Fruit fly (Drosophila melanogaster): ENCODE data around the gene nej.

nej gene

dm6 chrX:9615471-9615870 is 71.4 kb downstream of the nej start (continued):
- TF ChIP-seq tx (GFP tag; optimal IDR thresholded peaks at IDR 0.05) (no peak), Lhr (GFP tag; optimal IDR thresholded peaks at IDR 0.05) (no peak), jumu (GFP tag; optimal IDR thresholded peaks at IDR 0.05) (no peak), CG10565 (GFP tag; optimal IDR thresholded peaks at IDR 0.05) (no peak), CG10209 (GFP tag; optimal IDR thresholded peaks at IDR 0.05) (no peak), CkIIα-i1 (GFP tag; IDR thresholded peaks at IDR 0.05) (no peak), CG13424 (tag; optimal IDR thresholded peaks at IDR 0.05) (peak; percentile 31), CG6683 (GFP tag; optimal IDR thresholded peaks at IDR 0.05) (no peak), slp2 (GFP tag; optimal IDR thresholded peaks at IDR 0.05) (no peak), emc (GFP tag; optimal IDR thresholded peaks at IDR 0.05) (no peak), Ssrp (tag; optimal IDR thresholded peaks at IDR 0.05) (peak; percentile 35), CG7928 (GFP tag; optimal IDR thresholded peaks at IDR 0.05) (no peak), CG4282 (GFP tag; optimal IDR thresholded peaks at IDR 0.05) (no peak), lbe (GFP tag; optimal IDR thresholded peaks at IDR 0.05) (no peak), H15 (GFP tag; IDR thresholded peaks at IDR 0.05) (no peak), BtbVII (GFP tag; optimal IDR thresholded peaks at IDR 0.05) (no peak), sim (GFP tag; IDR thresholded peaks at IDR 0.05) (no peak), bowl (GFP tag; IDR thresholded peaks at IDR 0.05) (no peak), CG1529 (GFP tag; optimal IDR thresholded peaks at IDR 0.05) (peak; percentile 22), Sox100B (GFP tag; optimal IDR thresholded peaks at IDR 0.05) (no peak), CG31224 (GFP tag; IDR thresholded peaks at IDR 0.05) (no peak), odd (GFP tag; optimal IDR thresholded peaks at IDR 0.05) (no peak), NFAT (GFP tag; IDR thresholded peaks at IDR 0.05) (no peak), stwl (tag; optimal IDR thresholded peaks at IDR 0.05) (no peak), CG3407 (GFP tag; optimal IDR thresholded peaks at IDR 0.05) (peak; percentile 11), Stat92E (GFP tag; optimal IDR thresholded peaks at IDR 0.05) (no peak), ewg (GFP tag; optimal IDR thresholded peaks at IDR 0.05) (peak; percentile 6), E2f1 (GFP tag; IDR thresholded peaks at IDR 0.05) (no peak), CHES-1-like (GFP tag; optimal IDR thresholded peaks at IDR 0.05) (no peak), CG7839 (tag; optimal IDR thresholded peaks at IDR 0.05) (peak; percentile 38), CG30020 (tag; optimal IDR thresholded peaks at IDR 0.05) (no peak), C15 (GFP tag; IDR thresholded peaks at IDR 0.05) (no peak), zen (tag; optimal IDR thresholded peaks at IDR 0.05) (no peak), nerfin-1 (tag; optimal IDR thresholded peaks at IDR 0.05) (peak; percentile 4), repo (GFP tag; optimal IDR thresholded peaks at IDR 0.05) (no peak), NK7.1 (GFP tag; optimal IDR thresholded peaks at IDR 0.05) (no peak), NfI (GFP tag; optimal IDR thresholded peaks at IDR 0.05) (no peak), CG10274 (GFP tag; optimal IDR thresholded peaks at IDR 0.05) (no peak), jing (GFP tag; optimal IDR thresholded peaks at IDR 0.05) (no peak), Fer1 (GFP tag; optimal IDR thresholded peaks at IDR 0.05) (no peak), sna (GFP tag; IDR thresholded peaks at IDR 0.05; ENCODE audit: partially characterized antibody) (no peak), Dll (GFP tag; IDR thresholded peaks at IDR 0.05; ENCODE audit: partially characterized antibody) (no peak), Hr78 (GFP tag; optimal IDR thresholded peaks at IDR 0.05) (no peak), HLH54F (GFP tag; optimal IDR thresholded peaks at IDR 0.05) (no peak), CG18599 (GFP tag; optimal IDR thresholded peaks at IDR 0.05) (no peak), ap (GFP tag; IDR thresholded peaks at IDR 0.05) (no peak), CG12236 (GFP tag; optimal IDR thresholded peaks at IDR 0.05) (no peak), fd3F (GFP tag; optimal IDR thresholded peaks at IDR 0.05) (no peak), Rfx (GFP tag; IDR thresholded peaks at IDR 0.05) (no peak), NC2β (GFP tag; optimal IDR thresholded peaks at IDR 0.05) (no peak), CG3726 (GFP tag; IDR thresholded peaks at IDR 0.05) (no peak)

All from whole organism, embryonic.